Fruit fly (Drosophila melanogaster) whole organism, pupa: Measurements from ENCODE around the gene CG7272.

Experiments used
- CG10348 ChIP-seq: fragments of 200-800 bp; sonication (Bioruptor generic); IDR thresholded peaks from 2 replicates; pipeline ENCODE4 v1.3.6; 2022; ENCODE audit warnings: missing biosample characterization, missing genetic modification characterization
- CG34367 ChIP-seq: fragments of 200-800 bp; sonication (Bioruptor generic); optimal IDR thresholded peaks from 2 replicates; lab custom pipeline; 2018; ENCODE audit warnings: missing biosample characterization, mild to moderate bottlenecking, missing genetic modification characterization
- CG8159 ChIP-seq: fragments of 200-800 bp; sonication (Bioruptor generic); optimal IDR thresholded peaks from 3 replicates; lab custom pipeline; 2018; ENCODE audit warnings: missing biosample characterization, mild to moderate bottlenecking, missing genetic modification characterization, moderate library complexity
- CG8301 ChIP-seq: fragments of 200-800 bp; sonication (Bioruptor generic); optimal IDR thresholded peaks from 2 replicates; lab custom pipeline; 2018; ENCODE audit warnings: missing biosample characterization, mild to moderate bottlenecking, missing genetic modification characterization
- EcR ChIP-seq: fragments of 200-800 bp; sonication (Bioruptor generic); optimal IDR thresholded peaks from 3 replicates; lab custom pipeline; 2019; ENCODE audit warnings: missing biosample characterization, missing genetic modification characterization, mild to moderate bottlenecking, moderate library complexity, missing genetic modification reagents
- Pif1A ChIP-seq: fragments of 200-800 bp; sonication (Bioruptor generic); optimal IDR thresholded peaks from 3 replicates; lab custom pipeline; 2016; ENCODE audit warnings: missing biosample characterization, missing genetic modification characterization
- fd96Ca ChIP-seq: fragments of 200-800 bp; sonication (Bioruptor generic); IDR thresholded peaks from 3 replicates; pipeline ENCODE4 v1.3.6; 2022; ENCODE audit warnings: missing biosample characterization, missing genetic modification characterization
- rn ChIP-seq: fragments of 200-800 bp; sonication (Bioruptor generic); IDR thresholded peaks from 2 replicates; pipeline ENCODE4 v1.3.6; 2022; ENCODE audit warnings: missing biosample characterization, missing genetic modification characterization

DNA sequence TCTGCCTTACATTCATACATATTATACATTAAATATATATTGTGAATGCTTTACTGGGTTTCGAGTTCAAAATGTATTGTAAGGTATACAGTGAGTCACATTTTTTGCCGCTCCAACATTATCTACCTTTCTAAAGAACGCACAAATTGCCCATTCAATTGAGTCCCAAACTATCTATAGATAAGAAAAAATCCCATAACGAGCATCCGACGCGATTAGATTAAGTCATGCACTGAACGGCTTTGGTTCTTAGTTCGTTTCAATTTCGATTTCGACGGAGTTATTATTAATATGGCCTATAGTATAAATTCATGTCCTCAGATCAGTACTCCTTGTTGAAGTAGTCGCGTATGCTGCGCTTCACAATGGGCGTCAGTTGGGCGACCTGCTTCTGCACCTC, 16.8 kb downstream of the CG7272 start:
- TF ChIP-seq CG10348 (no peak), CG8301 (no peak), fd96Ca (GFP tag; lab: Robert Waterston, UW) (no peak), CG34367 (tag; lab: Kevin White, UChicago) (no peak), rn (no peak), EcR (GFP tag; lab: Kevin White, UChicago) (no peak), CG8159 (tag; lab: Kevin White, UChicago) (no peak), Pif1A (GFP tag; lab: Kevin White, UChicago) (no peak)
